Worm (Caenorhabditis elegans) whole organism, mixed stage, embryonic: ENCODE measurements around the gene cyn-4.

Source experiments
- M03D4.4 ChIP-seq: sonication (generic microtip); optimal IDR thresholded peaks from 2 replicates; lab custom pipeline; 2017; ENCODE audit warnings: mild to moderate bottlenecking, missing genetic modification characterization, missing compliant biosample characterization
- ceh-83 ChIP-seq: fragments of 200-800 bp; sonication (Bioruptor generic); optimal IDR thresholded peaks from 2 replicates; lab custom pipeline; 2018; ENCODE audit warnings: mild to moderate bottlenecking, missing genetic modification characterization, missing compliant biosample characterization
- ces-1 ChIP-seq: fragments of 150-350 bp; optimal IDR thresholded peaks from 2 replicates; lab custom pipeline; 2014; ENCODE audit warnings: missing biosample characterization, missing genetic modification reagents, missing genetic modification characterization
- elt-1 ChIP-seq: sonication (generic microtip); optimal IDR thresholded peaks from 2 replicates; lab custom pipeline; 2017; ENCODE audit warnings: missing genetic modification characterization, mild to moderate bottlenecking, missing compliant biosample characterization, antibody characterized with exemption, moderate library complexity, borderline replicate concordance; ENCODE audit not compliant: insufficient read depth
- elt-3 ChIP-seq: fragments of 150-350 bp; optimal IDR thresholded peaks from 2 replicates; lab custom pipeline; 2014; ENCODE audit warnings: missing biosample characterization, missing genetic modification characterization
- hlh-1 ChIP-seq: fragments of 150-350 bp; optimal IDR thresholded peaks from 2 replicates; lab custom pipeline; 2014; ENCODE audit warnings: missing biosample characterization, missing genetic modification reagents, missing genetic modification characterization
- lin-13 ChIP-seq: fragments of 150-350 bp; optimal IDR thresholded peaks from 2 replicates; lab custom pipeline; 2014; ENCODE audit warnings: missing biosample characterization, missing genetic modification characterization
- nhr-12 ChIP-seq: fragments of 150-350 bp; optimal IDR thresholded peaks from 2 replicates; lab custom pipeline; 2014; ENCODE audit warnings: missing biosample characterization, missing genetic modification characterization
- nhr-28 ChIP-seq: fragments of 150-350 bp; optimal IDR thresholded peaks from 2 replicates; lab custom pipeline; 2014; ENCODE audit warnings: missing biosample characterization, missing genetic modification characterization
- pha-4 ChIP-seq: fragments of 150-350 bp; optimal IDR thresholded peaks from 2 replicates; lab custom pipeline; 2018; ENCODE audit warnings: missing biosample characterization, missing genetic modification reagents, missing genetic modification characterization
- unc-120 ChIP-seq: sonication (generic microtip); optimal IDR thresholded peaks from 2 replicates; lab custom pipeline; 2017; ENCODE audit warnings: missing genetic modification characterization, missing compliant biosample characterization; ENCODE audit not compliant: poor library complexity, severe bottlenecking
- unc-39 ChIP-seq: fragments of 150-350 bp; optimal IDR thresholded peaks from 2 replicates; lab custom pipeline; 2014; ENCODE audit warnings: missing biosample characterization, missing genetic modification characterization
- unc-62 ChIP-seq: fragments of 150-350 bp; optimal IDR thresholded peaks from 2 replicates; lab custom pipeline; 2014; ENCODE audit warnings: missing biosample characterization, missing genetic modification reagents, missing genetic modification characterization

DNA sequence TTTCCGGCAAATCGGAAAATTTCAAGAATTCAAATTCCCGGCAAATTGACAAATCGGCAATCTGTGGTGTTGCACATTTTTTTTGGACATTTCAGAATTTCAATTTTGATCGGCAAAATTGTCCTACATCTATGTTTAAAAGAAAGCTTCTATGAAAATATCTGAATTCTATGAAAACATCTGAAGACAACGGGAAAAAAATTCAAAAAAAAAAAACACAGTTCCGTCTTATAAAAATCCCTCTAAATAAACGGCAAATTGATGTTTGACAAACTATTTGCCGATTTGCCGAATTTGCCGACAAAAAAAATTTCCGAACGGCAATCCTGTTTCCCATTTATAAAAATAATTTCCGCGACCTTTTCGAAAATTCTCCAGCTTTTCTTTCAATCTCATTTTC, 42.0 kb upstream of the cyn-4 start, which contains the start of gene F44F4.15:
- TF ChIP-seq ceh-83 (GFP tag; lab: Kevin White, UChicago) (no peak), elt-3 (tag; lab: Kevin White, UChicago) (no peak), nhr-12 (tag; lab: Kevin White, UChicago) (no peak), unc-120 (no peak), hlh-1 (tag; lab: Kevin White, UChicago) (no peak), unc-39 (tag; lab: Kevin White, UChicago) (no peak), pha-4 (tag; lab: Kevin White, UChicago) (no peak), lin-13 (tag; lab: Kevin White, UChicago) (no peak), elt-1 (tag; lab: Kevin White, UChicago) (no peak), nhr-28 (tag; lab: Kevin White, UChicago) (no peak), ces-1 (GFP tag; lab: Kevin White, UChicago) (no peak), unc-62 (GFP tag; lab: Kevin White, UChicago) (no peak), M03D4.4 (tag; lab: Kevin White, UChicago) (no peak)
